Worm (Caenorhabditis elegans) whole organism, early embryonic: ENCODE measurements around the gene clec-51.

ENCODE experiments used
- ceh-13 ChIP-seq: fragments of 200-800 bp; sonication (Bioruptor generic); optimal IDR thresholded peaks from 2 replicates; lab custom pipeline; 2018; ENCODE audit warnings: mild to moderate bottlenecking, missing genetic modification characterization, missing compliant biosample characterization
- hmbx-1 ChIP-seq: sonication (generic microtip); optimal IDR thresholded peaks from 2 replicates; lab custom pipeline; 2016; ENCODE audit warnings: mild to moderate bottlenecking, missing genetic modification characterization, missing compliant biosample characterization
- sea-1 ChIP-seq: fragments of 200-800 bp; sonication (Bioruptor generic); conservative IDR thresholded peaks from 2 replicates; pipeline ENCODE4 v1.3.6; 2022; ENCODE audit warnings: missing genetic modification characterization, missing compliant biosample characterization

- TF ChIP-seq ceh-13 (GFP tag; lab: Kevin White, UChicago) (no peak), hmbx-1 (tag; lab: Kevin White, UChicago) (no peak), sea-1 (GFP tag; lab: Robert Waterston, UW) (no peak)
Measured at ce11 chrIV:8112187-8112586, 51.4 kb downstream of the clec-51 start, which contains the start of gene Y42H9AR.4.
